Worm (Caenorhabditis elegans): ENCODE results near the gene apc-10.

Gene apc-10

DNA sequence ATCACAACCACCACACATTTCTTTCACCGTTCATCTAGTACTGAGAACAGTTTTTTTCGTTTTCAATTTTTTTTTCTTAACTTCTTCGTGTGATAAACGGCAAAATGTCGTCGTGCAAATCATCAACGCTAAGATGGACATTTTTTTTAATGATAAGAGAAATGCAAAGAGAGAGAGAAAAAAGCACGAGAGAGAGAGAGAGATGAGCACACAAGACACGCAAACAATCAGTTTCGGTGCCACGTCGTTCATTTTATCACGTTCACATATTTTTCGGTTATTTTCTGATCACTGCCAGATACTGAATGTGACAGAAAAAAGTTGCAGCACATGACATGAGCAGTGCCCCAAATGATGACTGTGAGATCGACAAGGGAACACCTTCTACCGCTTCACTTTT, 42.0 kb upstream of the apc-10 start, which contains the start of gene egl-9 (continued):
- TF ChIP-seq rpc-1 (optimal IDR thresholded peaks at IDR 0.05) (no peak), rpc-1 (tag; optimal IDR thresholded peaks at IDR 0.05) (no peak), F52B5.7 (tag; optimal IDR thresholded peaks at IDR 0.05) (no peak), ZK185.1 (tag; optimal IDR thresholded peaks at IDR 0.05; ENCODE audit: poor library complexity, severe bottlenecking) (no peak), B0019.2 (GFP tag; conservative IDR thresholded peaks at IDR 0.05) (no peak), F57C9.4 (tag; optimal IDR thresholded peaks at IDR 0.05) (no peak), unc-130 (GFP tag; optimal IDR thresholded peaks at IDR 0.05) (no peak), rec-8 (tag; optimal IDR thresholded peaks at IDR 0.05) (no peak), attf-5 (GFP tag; optimal IDR thresholded peaks at IDR 0.05) (peak; percentile 37), Y53G8AR.9 (GFP tag; conservative IDR thresholded peaks at IDR 0.05) (no peak), ets-4 (GFP tag; optimal IDR thresholded peaks at IDR 0.05) (peak; percentile 9), mxl-1 (tag; optimal IDR thresholded peaks at IDR 0.05) (no peak), B0336.3 (GFP tag; IDR thresholded peaks at IDR 0.05) (no peak; the same call in 1 of the 2 replicates)

DNA sequence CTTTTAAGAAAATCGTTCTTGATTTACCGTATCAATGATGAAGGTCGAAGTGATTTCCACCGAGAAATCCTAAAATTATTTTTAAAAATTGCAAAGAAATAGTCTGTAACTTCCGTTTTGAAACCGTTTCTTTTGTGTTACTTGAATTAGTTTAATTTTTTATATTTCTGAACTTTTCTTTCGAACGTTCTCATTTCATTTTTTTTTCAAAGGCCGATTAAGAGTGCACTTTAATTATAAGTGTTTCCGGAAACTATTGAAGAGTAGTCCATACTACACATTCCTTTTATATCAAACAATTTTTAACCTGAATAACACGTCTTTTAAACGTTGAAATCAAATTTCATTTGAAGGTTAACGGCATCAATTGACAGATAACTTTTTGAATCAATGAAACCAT, 41.5 kb upstream of the apc-10 start:
- TF ChIP-seq hsf-1 (GFP tag; IDR thresholded peaks at IDR 0.05) = no peak

DNA sequence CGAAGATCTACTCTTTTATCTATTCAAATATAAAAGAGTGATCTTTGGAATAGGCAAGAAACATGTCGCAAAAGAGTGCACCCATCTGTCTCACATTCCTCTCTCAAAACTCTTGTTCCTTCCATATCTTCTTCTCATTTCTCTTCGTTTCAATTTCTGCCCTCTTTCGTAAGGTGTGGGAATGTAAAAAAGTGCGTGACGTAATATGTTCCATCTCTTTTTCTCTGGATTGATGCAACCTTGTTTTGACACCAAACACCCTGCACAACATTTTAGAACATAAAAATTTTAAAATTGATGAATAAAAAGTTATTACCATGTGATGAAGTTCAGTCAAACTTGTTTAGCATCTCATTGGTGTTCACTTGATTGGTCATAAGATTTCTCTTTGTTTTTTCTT, 41.0 kb upstream of the apc-10 start:
- TF ChIP-seq rcor-1 (GFP tag; IDR thresholded peaks at IDR 0.05) (no peak), ceh-91 (GFP tag; IDR thresholded peaks at IDR 0.05) (no peak), lin-26 (GFP tag; IDR thresholded peaks at IDR 0.05) (no peak), hmg-1.2 (GFP tag; IDR thresholded peaks at IDR 0.05) (no peak), cebp-1 (GFP tag; IDR thresholded peaks at IDR 0.05) (no peak), cebp-1 (tag; optimal IDR thresholded peaks at IDR 0.05) (peak; percentile 22), Y56A3A.18 (GFP tag; IDR thresholded peaks at IDR 0.05) (no peak), C17E4.6 (GFP tag; IDR thresholded peaks at IDR 0.05) (no peak), ztf-28 (GFP tag; IDR thresholded peaks at IDR 0.05) (no peak), lin-35 (GFP tag; optimal IDR thresholded peaks at IDR 0.05) (peak in 1 of 3 experiments; percentile 14), madf-10 (tag; optimal IDR thresholded peaks at IDR 0.05) (no peak), nfyb-1 (GFP tag; IDR thresholded peaks at IDR 0.05) (no peak)

DNA sequence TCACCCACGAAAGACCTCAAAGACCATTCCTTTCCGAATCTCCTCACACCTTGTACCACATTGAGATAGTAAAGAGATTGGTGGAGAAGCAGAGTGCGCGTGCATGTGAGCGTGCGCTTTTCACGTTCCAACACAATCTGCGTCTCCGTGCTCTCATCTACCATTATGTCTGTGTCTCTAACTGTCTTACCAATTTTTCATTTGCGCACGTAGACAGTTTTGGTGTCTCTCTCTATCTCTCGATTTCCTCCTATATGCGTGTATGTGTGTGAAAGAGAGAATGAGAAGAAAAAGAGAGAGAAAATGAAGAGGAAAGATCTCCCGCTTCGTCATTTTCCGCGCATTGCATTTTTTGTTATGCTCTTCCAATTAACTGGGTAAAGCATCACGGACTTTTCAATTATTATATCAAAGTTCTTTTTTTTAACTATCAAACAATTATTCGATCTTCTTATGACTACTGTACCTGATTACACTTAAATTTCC, 40.5 kb upstream of the apc-10 start:
- TF ChIP-seq B0336.3 (GFP tag; IDR thresholded peaks at IDR 0.05) (peak; percentile 81), hlh-26 (GFP tag; conservative IDR thresholded peaks at IDR 0.05) (no peak), lin-54 (GFP tag; optimal IDR thresholded peaks at IDR 0.05) (peak; percentile 57), ztf-3 (GFP tag; optimal IDR thresholded peaks at IDR 0.05) (peak; percentile 8), ceh-79 (tag; optimal IDR thresholded peaks at IDR 0.05) (no peak), lin-26 (GFP tag; IDR thresholded peaks at IDR 0.05) (peak; percentile 60; the same call in 1 of the 2 replicates), attf-3 (GFP tag; conservative IDR thresholded peaks at IDR 0.05) (no peak), madf-6 (GFP tag; IDR thresholded peaks at IDR 0.05) (0 out of 2 replicates have a peak, but pooled peaks have one; percentile 37), akir-1 (GFP tag; optimal IDR thresholded peaks at IDR 0.05) (peak; percentile 8), hrde-1 (tag; optimal IDR thresholded peaks at IDR 0.05; ENCODE audit: borderline replicate concordance) (no peak), T07F8.4 (tag; optimal IDR thresholded peaks at IDR 0.05) (no peak), egl-18 (GFP tag; IDR thresholded peaks at IDR 0.05) (peak; percentile 78; the same call in 1 of the 2 replicates), let-607 (tag; optimal IDR thresholded peaks at IDR 0.05) (no peak), snpc-3.4 (tag; optimal IDR thresholded peaks at IDR 0.05) (no peak), bed-1 (GFP tag; IDR thresholded peaks at IDR 0.05) (no peak), hlh-12 (tag; optimal IDR thresholded peaks at IDR 0.05) (no peak), egrh-3 (GFP tag; IDR thresholded peaks at IDR 0.05) (no peak), Y67H2A.10 (GFP tag; conservative IDR thresholded peaks at IDR 0.05) (0 out of 2 replicates have a peak, but pooled peaks have one; percentile 39), fkh-3 (tag; optimal IDR thresholded peaks at IDR 0.05) (no peak), ceh-27 (GFP tag; optimal IDR thresholded peaks at IDR 0.05) (peak; percentile 94), F33H1.4 (GFP tag; IDR thresholded peaks at IDR 0.05) (no peak)

Measured in whole organism, young adult.